Worm (Caenorhabditis elegans) whole organism, L4/young adult: ENCODE data around the gene C24D10.5.

Source experiments
- W03F9.2 ChIP-seq: fragments of 150-350 bp; optimal IDR thresholded peaks from 2 replicates; lab custom pipeline; 2014; ENCODE audit warnings: missing biosample characterization, missing genetic modification characterization
- dao-5 ChIP-seq: sonication (generic microtip); optimal IDR thresholded peaks from 2 replicates; lab custom pipeline; 2016; ENCODE audit warnings: missing genotype, missing genetic modification characterization, moderate library complexity, missing compliant biosample characterization
- him-1 ChIP-seq: sonication (generic microtip); optimal IDR thresholded peaks from 2 replicates; lab custom pipeline; 2016; ENCODE audit warnings: missing genotype, missing genetic modification reagents, missing genetic modification characterization, missing compliant biosample characterization

Gene C24D10.5

DNA sequence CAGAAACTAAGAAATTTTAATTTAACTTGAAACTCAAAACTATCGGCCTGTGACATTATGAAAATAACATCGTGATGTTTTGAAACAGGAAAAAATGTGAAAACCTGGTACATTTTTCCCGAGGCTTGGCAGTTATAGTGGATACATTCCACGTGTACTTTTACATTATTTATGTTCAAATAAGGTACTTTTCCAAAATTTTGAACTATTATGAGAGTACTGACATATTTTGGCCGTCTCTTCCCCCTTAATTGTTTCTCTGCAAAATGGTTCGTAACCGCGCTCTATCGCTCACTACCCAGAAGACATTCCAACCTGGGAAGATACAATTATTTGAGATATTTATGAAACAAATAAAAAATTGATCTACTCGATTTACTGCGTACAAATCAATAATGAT is at the start of gene C24D10.5:
Gene C24D10.5 (plus strand): TSS at position 301 of the 400 bp plus-strand sequence.
- TF ChIP-seq him-1 (tag; lab: Kevin White, UChicago) (no peak), dao-5 (tag; lab: Kevin White, UChicago) (no peak), W03F9.2 (tag; lab: Kevin White, UChicago) (no peak)

DNA sequence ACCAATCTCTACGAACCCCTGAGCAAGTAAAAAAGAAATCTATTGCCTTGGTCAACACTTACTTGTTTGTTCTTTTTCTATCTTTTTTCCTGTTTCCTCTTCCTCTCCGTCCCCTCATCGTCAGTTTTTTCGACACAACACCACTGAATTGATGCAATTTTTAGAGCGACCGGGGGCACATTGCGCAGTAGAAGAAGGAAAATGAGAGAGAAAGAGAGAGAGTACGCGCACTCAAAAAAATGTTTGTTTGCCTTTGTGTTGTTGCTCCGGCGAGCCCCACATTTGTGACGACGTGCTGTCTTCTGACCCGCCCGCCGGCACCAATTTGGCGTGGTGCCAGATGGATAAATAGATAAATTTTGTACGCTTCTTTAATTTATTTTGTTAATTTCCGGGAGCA is 49.7 kb upstream of the C24D10.5 start:
- no peak for TF ChIP-seq dao-5 (tag; lab: Kevin White, UChicago)
- TF ChIP-seq W03F9.2 (tag; lab: Kevin White, UChicago) = no peak
- TF ChIP-seq him-1 (tag; lab: Kevin White, UChicago) = peak; percentile 48

DNA sequence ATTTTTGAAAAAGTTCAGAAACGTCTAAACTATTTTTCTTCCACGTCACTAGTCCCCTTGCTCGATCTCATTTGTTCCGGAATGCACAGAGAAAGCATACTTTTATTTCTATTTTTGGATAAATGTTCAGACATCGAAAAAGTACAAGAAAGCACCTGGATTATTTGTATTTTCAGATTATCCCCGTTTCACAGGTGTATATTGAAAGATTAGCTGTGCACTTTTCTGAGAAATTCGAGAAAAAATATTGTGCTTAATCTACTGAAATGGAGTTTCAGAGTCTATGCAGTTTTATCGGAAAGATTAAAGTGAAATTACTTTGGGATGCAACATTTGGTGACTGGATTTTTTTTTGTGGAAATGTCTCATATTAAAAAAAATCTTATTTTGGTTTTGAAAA is 47.9 kb upstream of the C24D10.5 start:
- no peak for TF ChIP-seq dao-5 (tag; lab: Kevin White, UChicago)
- TF ChIP-seq him-1 (tag; lab: Kevin White, UChicago) = no peak
- no peak for TF ChIP-seq W03F9.2 (tag; lab: Kevin White, UChicago)

DNA sequence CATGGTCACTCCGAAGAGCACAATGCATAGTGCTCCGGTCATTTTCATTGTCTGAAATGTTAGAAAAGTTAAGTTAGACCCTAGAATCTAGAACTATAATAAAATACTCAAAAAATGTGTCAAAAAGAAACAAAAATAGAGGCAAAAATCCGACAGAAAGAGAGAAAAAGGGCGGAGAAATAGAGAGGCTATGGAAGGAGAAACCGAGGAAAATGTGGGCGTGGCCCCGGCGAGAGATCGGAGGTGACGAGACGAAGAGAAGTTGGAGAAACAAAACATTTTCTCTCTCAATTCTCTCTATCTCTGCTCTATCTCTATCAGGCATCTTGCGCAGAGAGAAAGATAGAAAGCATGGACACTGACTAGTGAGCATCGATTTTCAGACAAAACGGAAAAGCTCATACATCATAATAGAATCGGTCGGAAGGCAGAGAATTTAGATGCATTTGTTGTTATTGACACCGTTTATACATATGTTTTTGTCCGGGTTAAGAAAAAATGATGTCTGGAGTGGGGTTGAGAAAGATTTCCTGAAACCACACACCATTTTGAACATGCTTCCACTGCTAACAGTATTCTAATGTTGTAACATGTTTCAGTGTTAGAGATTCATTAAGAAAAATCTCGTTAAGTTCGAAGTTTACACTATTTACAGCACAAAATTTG is 46.5 kb upstream of the C24D10.5 start, which contains the start of gene C02B10.3:
Gene C02B10.3 (minus strand): TSS at position 51 of the 666 bp plus-strand sequence.
- no peak for TF ChIP-seq dao-5 (tag; lab: Kevin White, UChicago)
- TF ChIP-seq him-1 (tag; lab: Kevin White, UChicago) = peak; percentile 48
- TF ChIP-seq W03F9.2 (tag; lab: Kevin White, UChicago) = no peak

DNA sequence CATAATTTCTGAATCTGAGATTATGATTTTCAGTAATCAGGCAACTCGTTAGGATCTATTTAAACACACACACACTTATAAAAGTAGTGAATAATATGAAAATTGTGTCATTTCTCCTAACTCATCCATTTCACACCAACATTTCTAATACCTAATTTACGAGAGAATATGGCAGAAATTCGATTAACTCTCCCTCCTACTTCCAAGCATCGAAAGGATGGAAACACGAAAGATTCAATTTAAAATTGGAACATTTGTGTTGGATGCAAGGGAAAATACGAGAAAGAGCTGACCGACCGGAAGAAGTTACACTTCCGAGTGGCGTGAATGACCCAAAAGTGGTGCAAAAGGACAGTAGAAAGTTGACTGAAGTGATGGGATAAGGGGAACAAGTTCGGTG is 40.9 kb upstream of the C24D10.5 start:
- TF ChIP-seq him-1 (tag; lab: Kevin White, UChicago) = no peak
- no peak for TF ChIP-seq W03F9.2 (tag; lab: Kevin White, UChicago)
- TF ChIP-seq dao-5 (tag; lab: Kevin White, UChicago) = no peak

DNA sequence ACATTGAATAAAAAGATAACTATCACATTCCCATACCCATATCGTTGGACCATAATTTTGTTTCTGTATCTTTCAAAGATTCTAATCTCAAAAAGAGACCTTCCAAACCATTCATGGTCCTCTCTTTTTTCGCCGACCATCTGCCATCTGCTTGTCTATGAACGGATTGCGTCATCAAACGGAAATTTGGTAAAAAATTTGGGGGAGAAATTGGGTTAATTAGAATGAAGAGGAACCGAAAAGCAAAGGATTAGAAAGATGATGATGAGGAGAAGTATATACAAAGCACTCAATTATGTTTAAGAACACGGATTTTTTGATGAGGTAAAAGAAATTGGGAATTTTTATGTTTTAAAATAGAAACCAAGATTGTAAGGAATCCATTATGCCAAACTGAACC is 40.0 kb upstream of the C24D10.5 start:
- TF ChIP-seq dao-5 (tag; lab: Kevin White, UChicago) = no peak
- TF ChIP-seq W03F9.2 (tag; lab: Kevin White, UChicago) = no peak
- TF ChIP-seq him-1 (tag; lab: Kevin White, UChicago) = no peak

DNA sequence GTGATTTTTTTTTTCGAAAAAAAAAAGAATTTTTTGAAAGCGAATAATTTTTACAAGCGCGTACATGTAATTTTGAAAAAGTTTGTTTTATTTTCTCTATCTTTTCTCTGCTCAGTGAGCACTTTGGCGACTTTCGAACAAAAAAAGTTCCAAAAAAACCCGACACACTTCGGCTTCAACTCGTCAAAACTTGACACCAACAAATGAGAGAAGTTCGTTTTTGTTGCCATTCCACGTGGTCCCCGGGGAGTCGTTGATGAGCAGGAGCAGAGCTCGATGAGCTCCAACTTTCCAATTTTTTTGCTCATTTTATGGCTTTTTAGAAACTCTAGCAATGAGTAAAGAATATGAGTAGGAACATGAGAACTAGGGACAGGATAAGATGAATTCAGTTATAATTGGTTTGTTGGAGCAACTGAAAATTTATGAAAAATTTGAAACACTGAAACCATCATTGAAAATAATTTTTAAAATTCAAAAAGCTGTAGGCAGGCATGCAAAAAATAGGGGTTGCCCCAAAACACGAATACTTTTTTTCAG is 39.4 kb upstream of the C24D10.5 start:
- TF ChIP-seq him-1 (tag; lab: Kevin White, UChicago) (no peak), W03F9.2 (tag; lab: Kevin White, UChicago) (no peak), dao-5 (tag; lab: Kevin White, UChicago) (no peak)

DNA sequence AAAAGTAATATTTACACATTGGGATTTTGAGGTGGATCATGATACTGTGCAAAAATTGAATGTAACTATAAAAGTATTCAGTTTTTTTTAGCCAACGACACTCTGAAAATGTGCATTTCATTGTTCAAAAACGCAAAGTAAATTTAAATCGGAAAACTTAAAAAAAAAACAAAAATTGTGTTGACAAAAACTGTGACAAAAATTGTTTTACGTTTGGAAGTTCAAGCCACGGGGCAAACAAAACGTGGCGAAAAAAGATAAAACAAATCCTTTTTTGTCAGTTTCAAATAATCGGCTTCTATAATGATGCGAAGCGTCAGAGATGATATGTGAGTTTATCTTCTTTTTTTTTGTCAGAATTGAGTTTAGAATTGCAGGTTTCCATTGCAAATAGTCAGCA is 38.4 kb upstream of the C24D10.5 start, which contains the start of gene AC7.3:
Gene AC7.3 (plus strand): TSS at position 301 of the 400 bp plus-strand sequence.
- TF ChIP-seq him-1 (tag; lab: Kevin White, UChicago) = no peak
- no peak for TF ChIP-seq dao-5 (tag; lab: Kevin White, UChicago)
- TF ChIP-seq W03F9.2 (tag; lab: Kevin White, UChicago) = no peak

DNA sequence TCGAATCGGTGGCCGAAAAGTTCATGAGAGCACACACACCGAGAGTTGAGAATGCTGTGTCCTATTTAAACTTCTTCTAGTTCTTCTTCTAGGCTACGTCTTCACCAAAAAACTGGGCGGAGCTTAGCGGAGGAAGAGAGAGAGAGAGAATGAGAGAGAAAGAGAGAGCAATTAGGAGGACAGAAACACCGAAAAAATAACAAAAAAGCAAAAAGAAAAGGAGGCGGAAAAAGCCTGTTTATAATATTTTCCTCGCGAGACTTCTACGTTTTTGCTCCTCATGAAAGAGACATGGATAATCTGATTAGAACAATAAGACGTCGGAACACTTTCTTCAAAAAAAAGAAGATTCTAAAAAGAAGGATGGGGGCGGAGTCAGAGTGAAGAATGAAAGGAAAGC is 27.9 kb upstream of the C24D10.5 start, which contains the start of gene tkr-3:
Gene tkr-3 (minus strand): TSS at position 101 of the 400 bp plus-strand sequence.
- no peak for TF ChIP-seq him-1 (tag; lab: Kevin White, UChicago)
- no peak for TF ChIP-seq W03F9.2 (tag; lab: Kevin White, UChicago)
- no peak for TF ChIP-seq dao-5 (tag; lab: Kevin White, UChicago)

DNA sequence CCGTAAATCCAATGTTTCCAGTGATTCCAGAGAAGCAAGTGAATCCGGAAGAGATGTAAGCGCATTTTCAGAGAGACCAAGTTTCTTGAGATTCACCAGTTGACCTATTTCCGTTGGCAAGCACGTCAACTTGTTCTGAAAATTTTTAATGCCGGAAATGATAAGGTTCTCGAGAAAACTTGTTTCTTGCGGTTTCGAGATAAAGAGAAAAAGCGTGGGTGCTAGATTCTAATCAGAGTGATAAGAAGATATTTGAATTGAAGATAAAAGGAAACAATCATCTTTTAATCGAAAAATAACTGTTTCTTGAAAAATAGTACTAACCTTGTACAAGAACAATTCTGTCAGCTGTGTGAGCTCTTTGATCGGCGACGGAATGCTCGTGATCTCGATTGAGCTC is 18.1 kb upstream of the C24D10.5 start:
- TF ChIP-seq him-1 (tag; lab: Kevin White, UChicago) (no peak), dao-5 (tag; lab: Kevin White, UChicago) (no peak), W03F9.2 (tag; lab: Kevin White, UChicago) (no peak)

DNA sequence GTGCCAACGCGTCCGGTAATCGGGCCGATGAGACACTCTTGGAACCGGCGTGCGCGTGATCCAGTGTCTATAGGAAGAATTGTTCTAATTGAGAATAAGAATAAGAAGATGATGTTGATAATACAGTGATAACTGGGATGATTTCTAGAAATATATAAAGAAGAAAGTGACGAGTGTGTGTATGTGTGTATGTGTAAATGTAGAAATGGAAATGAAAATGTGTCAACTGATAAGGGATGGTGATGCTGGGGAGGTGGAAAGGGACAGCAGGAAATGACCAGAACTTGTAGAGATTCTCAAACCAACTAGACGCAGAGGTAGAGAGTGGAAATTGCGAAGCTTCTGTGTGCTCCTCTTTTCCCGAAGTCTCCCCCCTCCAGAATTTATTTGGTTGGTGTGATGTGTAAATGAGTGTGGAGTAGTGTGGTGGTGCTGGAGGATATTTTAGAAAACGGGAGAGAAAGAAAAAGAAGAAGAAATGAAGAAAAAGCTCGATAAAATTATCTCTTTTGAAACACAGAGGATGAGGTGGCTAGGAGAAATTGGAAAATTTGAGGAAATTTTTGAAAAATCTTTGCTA is 16.0 kb upstream of the C24D10.5 start:
- no peak for TF ChIP-seq him-1 (tag; lab: Kevin White, UChicago)
- no peak for TF ChIP-seq dao-5 (tag; lab: Kevin White, UChicago)
- no peak for TF ChIP-seq W03F9.2 (tag; lab: Kevin White, UChicago)

DNA sequence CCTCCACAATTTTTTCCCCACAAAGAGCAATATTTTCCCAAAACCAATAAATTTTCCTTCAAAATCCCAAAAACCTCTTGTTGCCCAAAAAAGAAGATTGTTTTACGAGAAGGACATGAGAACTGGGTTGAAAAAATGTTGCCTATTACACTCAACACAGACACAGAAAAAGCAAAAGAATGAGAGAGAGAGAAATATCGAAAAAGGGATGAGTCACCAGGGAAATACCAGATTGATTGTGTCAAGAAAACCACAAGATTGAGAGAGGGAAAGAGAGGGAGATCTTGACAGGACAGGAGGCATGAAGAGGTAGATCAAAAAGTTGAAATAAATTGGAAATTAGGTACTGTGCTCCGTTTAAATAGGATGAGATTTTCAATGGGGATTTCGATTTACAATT is 15.1 kb upstream of the C24D10.5 start:
- TF ChIP-seq W03F9.2 (tag; lab: Kevin White, UChicago) (no peak), dao-5 (tag; lab: Kevin White, UChicago) (no peak), him-1 (tag; lab: Kevin White, UChicago) (no peak)

DNA sequence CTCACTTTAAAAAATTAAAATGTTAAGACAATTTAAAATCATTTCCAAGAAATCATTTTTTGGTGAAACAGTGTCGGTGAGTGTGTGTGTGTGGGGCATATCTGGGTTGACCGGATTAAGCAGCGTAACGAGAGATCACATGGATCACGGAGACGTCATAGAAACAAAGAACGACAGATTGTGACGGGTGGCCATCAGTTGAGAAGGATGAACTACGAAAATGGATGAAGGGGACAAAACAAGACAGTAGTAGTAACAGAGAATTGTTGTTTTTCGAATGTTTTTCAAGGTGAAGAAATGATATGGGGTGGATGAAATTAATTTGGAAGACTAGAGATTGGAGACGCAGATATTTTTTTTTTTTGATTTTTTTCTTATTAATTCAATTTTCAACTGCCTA is 13.4 kb upstream of the C24D10.5 start:
- no peak for TF ChIP-seq him-1 (tag; lab: Kevin White, UChicago)
- TF ChIP-seq dao-5 (tag; lab: Kevin White, UChicago) = no peak
- no peak for TF ChIP-seq W03F9.2 (tag; lab: Kevin White, UChicago)
